Fruit fly (Drosophila melanogaster) whole organism, embryonic: ENCODE measurements around the gene CG14212.

Experiments used
- Awh ChIP-seq: fragments of 200-800 bp; sonication (Bioruptor generic); IDR thresholded peaks from 2 replicates; pipeline ENCODE4, ENCODE4 v1.3.6; 2022; ENCODE audit warnings: missing biosample characterization, missing genetic modification characterization
- CG10267 ChIP-seq: fragments of 200-800 bp; sonication (Bioruptor generic); optimal IDR thresholded peaks from 2 replicates; lab custom pipeline; 2018; ENCODE audit warnings: missing biosample characterization, mild to moderate bottlenecking, missing genetic modification characterization, moderate library complexity
- CG10979 ChIP-seq: fragments of 200-800 bp; sonication (Bioruptor generic); optimal IDR thresholded peaks from 2 replicates; lab custom pipeline; 2018; ENCODE audit warnings: missing biosample characterization, mild to moderate bottlenecking, missing genetic modification characterization, moderate library complexity
- CG11093 ChIP-seq: fragments of 200-800 bp; sonication (Bioruptor generic); IDR thresholded peaks from 3 replicates; pipeline ENCODE4 v1.3.6; 2022; ENCODE audit warnings: missing biosample characterization, missing genetic modification characterization
- CG12659 ChIP-seq: fragments of 200-800 bp; sonication (Bioruptor generic); optimal IDR thresholded peaks from 3 replicates; lab custom pipeline; 2017; ENCODE audit warnings: mild to moderate bottlenecking, missing biosample characterization, missing genetic modification reagents, missing genetic modification characterization
- CG15011 ChIP-seq: fragments of 200-800 bp; sonication (Bioruptor generic); optimal IDR thresholded peaks from 3 replicates; lab custom pipeline; 2018; ENCODE audit warnings: missing biosample characterization, mild to moderate bottlenecking, missing genetic modification characterization
- CG17385 ChIP-seq: fragments of 200-800 bp; sonication (Bioruptor generic); optimal IDR thresholded peaks from 3 replicates; lab custom pipeline; 2018; ENCODE audit warnings: missing biosample characterization, mild to moderate bottlenecking, missing genetic modification characterization
- CG2120 ChIP-seq: fragments of 200-800 bp; sonication (Bioruptor generic); optimal IDR thresholded peaks from 3 replicates; lab custom pipeline; 2016; ENCODE audit warnings: missing biosample characterization, missing genetic modification characterization
- CG2129 ChIP-seq: fragments of 200-800 bp; sonication (Bioruptor generic); IDR thresholded peaks from 2 replicates; pipeline ENCODE4 v1.3.6; 2022; ENCODE audit warnings: missing biosample characterization, missing genetic modification characterization; ENCODE audit not compliant: partially characterized antibody
- CG2875 ChIP-seq: fragments of 200-800 bp; sonication (Bioruptor generic); optimal IDR thresholded peaks from 2 replicates; lab custom pipeline; 2017; ENCODE audit warnings: missing biosample characterization, mild to moderate bottlenecking, missing genetic modification characterization, missing genetic modification reagents
- CG34224 ChIP-seq: fragments of 200-800 bp; sonication (Bioruptor generic); IDR thresholded peaks from 3 replicates; pipeline ENCODE4 v1.3.6; 2022; ENCODE audit warnings: missing biosample characterization, missing genetic modification characterization; ENCODE audit not compliant: partially characterized antibody
- CG4617 ChIP-seq: fragments of 200-800 bp; sonication (Bioruptor generic); optimal IDR thresholded peaks from 3 replicates; lab custom pipeline; 2016; ENCODE audit warnings: missing biosample characterization, missing genetic modification characterization, borderline replicate concordance
- CG4854 ChIP-seq: fragments of 200-800 bp; sonication (Bioruptor generic); optimal IDR thresholded peaks from 2 replicates; lab custom pipeline; 2016; ENCODE audit warnings: missing biosample characterization, missing genetic modification characterization, inconsistent platforms
- CG9876 ChIP-seq: fragments of 200-800 bp; sonication (Bioruptor generic); optimal IDR thresholded peaks from 2 replicates; lab custom pipeline; 2016; ENCODE audit warnings: missing biosample characterization, missing genetic modification characterization
- Dll ChIP-seq: fragments of 200-800 bp; sonication (Bioruptor generic); IDR thresholded peaks from 4 replicates; pipeline ENCODE4 v1.3.6; 2022; ENCODE audit warnings: missing biosample characterization, missing genetic modification characterization; ENCODE audit not compliant: partially characterized antibody
- Gug ChIP-seq: fragments of 200-800 bp; sonication (Bioruptor generic); IDR thresholded peaks from 4 replicates; pipeline ENCODE4 v1.3.6; 2022; ENCODE audit warnings: missing biosample characterization, missing genetic modification characterization
- H2.0 ChIP-seq: fragments of 200-800 bp; sonication (Bioruptor generic); IDR thresholded peaks from 2 replicates; pipeline ENCODE4 v1.3.6; 2022; ENCODE audit warnings: missing biosample characterization, missing genetic modification characterization
- HLH3B ChIP-seq: fragments of 200-800 bp; sonication (Bioruptor generic); IDR thresholded peaks from 2 replicates; pipeline ENCODE4 v1.3.6; 2022; ENCODE audit warnings: missing biosample characterization, missing genetic modification characterization
- MESR4 ChIP-seq: fragments of 200-800 bp; sonication (Bioruptor generic); optimal IDR thresholded peaks from 2 replicates; lab custom pipeline; 2018; ENCODE audit warnings: missing biosample characterization, mild to moderate bottlenecking, missing genetic modification characterization, moderate library complexity
- Med ChIP-seq: fragments of 200-800 bp; sonication (Bioruptor generic); peaks from one replicate; lab custom pipeline; 2016; ENCODE audit warnings: missing biosample characterization, missing genetic modification characterization, mild to moderate bottlenecking, inconsistent platforms, moderate library complexity
- Mes4 ChIP-seq: fragments of 200-800 bp; sonication (Bioruptor generic); optimal IDR thresholded peaks from 2 replicates; lab custom pipeline; 2016; ENCODE audit warnings: missing biosample characterization, missing genetic modification characterization
- PHDP ChIP-seq: fragments of 200-800 bp; sonication (Bioruptor generic); optimal IDR thresholded peaks from 3 replicates; lab custom pipeline; 2018; ENCODE audit warnings: missing biosample characterization, mild to moderate bottlenecking, missing genetic modification characterization, moderate library complexity
- Side ChIP-seq: fragments of 200-800 bp; sonication (Bioruptor generic); optimal IDR thresholded peaks from 2 replicates; lab custom pipeline; 2016; ENCODE audit warnings: missing biosample characterization, missing genetic modification characterization
- Sry-δ ChIP-seq: fragments of 200-800 bp; sonication (Bioruptor generic); optimal IDR thresholded peaks from 2 replicates; lab custom pipeline; 2016; ENCODE audit warnings: missing biosample characterization, missing genetic modification characterization
- amos ChIP-seq: fragments of 200-800 bp; sonication (Bioruptor generic); IDR thresholded peaks from 2 replicates; pipeline ENCODE4 v1.3.6; 2022; ENCODE audit warnings: missing biosample characterization, missing genetic modification characterization; ENCODE audit not compliant: partially characterized antibody
- chm ChIP-seq: fragments of 200-800 bp; sonication (Bioruptor generic); IDR thresholded peaks from 2 replicates; pipeline ENCODE4 v1.3.6; 2022; ENCODE audit warnings: missing biosample characterization, missing genetic modification characterization
- ci ChIP-seq: fragments of 200-800 bp; sonication (Bioruptor generic); IDR thresholded peaks from 3 replicates; pipeline ENCODE4 v1.3.6; 2022; ENCODE audit warnings: missing biosample characterization, missing genetic modification characterization
- corto ChIP-seq: fragments of 200-800 bp; sonication (Bioruptor generic); optimal IDR thresholded peaks from 2 replicates; lab custom pipeline; 2016; ENCODE audit warnings: missing biosample characterization, mild to moderate bottlenecking, missing genetic modification characterization, moderate library complexity
- dysf ChIP-seq: fragments of 200-800 bp; sonication (Bioruptor generic); IDR thresholded peaks from 3 replicates; pipeline ENCODE4 v1.3.6; 2022; ENCODE audit warnings: missing biosample characterization, missing genetic modification characterization
- exex ChIP-seq: fragments of 200-800 bp; sonication (Bioruptor generic); optimal IDR thresholded peaks from 4 replicates; lab custom pipeline; 2018; ENCODE audit warnings: missing biosample characterization, mild to moderate bottlenecking, missing genetic modification characterization, moderate library complexity
- grau ChIP-seq: fragments of 200-800 bp; optimal IDR thresholded peaks from 3 replicates; lab custom pipeline; 2019; ENCODE audit warnings: missing biosample characterization, mild to moderate bottlenecking, missing genetic modification characterization, moderate library complexity
- gro ChIP-seq: fragments of 200-800 bp; sonication (Bioruptor generic); optimal IDR thresholded peaks from 2 replicates; lab custom pipeline; 2016; ENCODE audit warnings: missing biosample characterization, missing genetic modification characterization
- hkb ChIP-seq, 2 experiments: fragments of 200-800 bp in 1 of 2; fragments of >200 bp in 1 of 2; sonication (Bioruptor generic) in 1 of 2; IDR thresholded peaks in 1 of 2; optimal IDR thresholded peaks in 1 of 2; 2 replicates each; pipeline versions ENCODE4 v1.3.6 to Lab custom; 2017 to 2022; ENCODE audit warnings: missing biosample characterization in 1 of 2, missing genetic modification characterization in 1 of 2
- ind ChIP-seq: fragments of 200-800 bp; sonication (Bioruptor generic); optimal IDR thresholded peaks from 3 replicates; lab custom pipeline; 2016; ENCODE audit warnings: missing biosample characterization, missing genetic modification characterization
- kah ChIP-seq: fragments of 200-800 bp; sonication (Bioruptor generic); optimal IDR thresholded peaks from 2 replicates; lab custom pipeline; 2018; ENCODE audit warnings: missing biosample characterization, mild to moderate bottlenecking, missing genetic modification characterization
- ken ChIP-seq: fragments of 200-800 bp; sonication (Bioruptor generic); IDR thresholded peaks from 3 replicates; pipeline ENCODE4 v1.3.6; 2022; ENCODE audit warnings: missing biosample characterization, missing genetic modification characterization
- lmd ChIP-seq: fragments of 200-800 bp; sonication (Bioruptor generic); IDR thresholded peaks from 2 replicates; pipeline ENCODE4 v1.3.6; 2022; ENCODE audit warnings: missing biosample characterization, missing genetic modification characterization
- maf-S ChIP-seq: fragments of 200-800 bp; sonication (Bioruptor generic); optimal IDR thresholded peaks from 2 replicates; lab custom pipeline; 2016; ENCODE audit warnings: missing biosample characterization, missing genetic modification characterization
- pan ChIP-seq, 4 experiments: fragments of >200 bp in 3 of 4; fragments of 200-800 bp in 1 of 4; sonication (Bioruptor generic) in 1 of 4; optimal IDR thresholded peaks in 3 of 4; IDR thresholded peaks in 1 of 4; 2 replicates each; pipeline versions ENCODE4 v1.3.6 to Lab custom; 2017 to 2022; ENCODE audit warnings: missing biosample characterization in 2 of 4, missing genetic modification characterization in 2 of 4, mixed read lengths in 1 of 4
- pfk ChIP-seq: fragments of 200-800 bp; sonication (Bioruptor generic); optimal IDR thresholded peaks from 2 replicates; lab custom pipeline; 2018; ENCODE audit warnings: missing biosample characterization, mild to moderate bottlenecking, missing genetic modification characterization, moderate library complexity
- sens ChIP-seq: fragments of 200-800 bp; sonication (Bioruptor generic); peaks from one replicate; lab custom pipeline; 2016; ENCODE audit warnings: missing biosample characterization, missing genetic modification characterization
- stwl ChIP-seq: fragments of 200-800 bp; sonication (Bioruptor generic); optimal IDR thresholded peaks from 3 replicates; lab custom pipeline; 2018; ENCODE audit warnings: missing biosample characterization, mild to moderate bottlenecking, missing genetic modification characterization, moderate library complexity
- sug ChIP-seq: fragments of 200-800 bp; optimal IDR thresholded peaks from 2 replicates; lab custom pipeline; 2019; ENCODE audit warnings: missing biosample characterization, mild to moderate bottlenecking, missing genetic modification characterization, moderate library complexity
- tin ChIP-seq: fragments of 200-800 bp; sonication (Bioruptor generic); optimal IDR thresholded peaks from 3 replicates; lab custom pipeline; 2016; ENCODE audit warnings: missing biosample characterization, missing genetic modification characterization
- toy ChIP-seq: fragments of 200-800 bp; sonication (Bioruptor generic); IDR thresholded peaks from 2 replicates; pipeline ENCODE4 v1.3.6; 2022; ENCODE audit warnings: missing biosample characterization, missing genetic modification characterization
- wdn ChIP-seq: fragments of 200-800 bp; sonication (Bioruptor generic); IDR thresholded peaks from 2 replicates; pipeline ENCODE4 v1.3.6; 2022; ENCODE audit warnings: missing biosample characterization, missing genetic modification characterization
- zen2 ChIP-seq: fragments of 200-800 bp; sonication (Bioruptor generic); IDR thresholded peaks from 3 replicates; pipeline ENCODE4 v1.3.6; 2022; ENCODE audit warnings: missing biosample characterization, missing genetic modification characterization; ENCODE audit not compliant: partially characterized antibody
- zfh1 ChIP-seq: fragments of 200-800 bp; sonication (Bioruptor generic); IDR thresholded peaks from 3 replicates; pipeline ENCODE4 v1.3.6; 2022; ENCODE audit warnings: missing biosample characterization, missing genetic modification characterization

The CG14212 gene

dm6 chrX:19598503-19598902 is 27.0 kb upstream of the CG14212 start:
- TF ChIP-seq hkb (optimal IDR thresholded peaks at IDR 0.05; lab: Kevin White, UChicago) (no peak), hkb (GFP tag; IDR thresholded peaks at IDR 0.05; lab: Robert Waterston, UW) (no peak), ken (GFP tag; lab: Robert Waterston, UW) (0 out of 3 replicates have a peak, but pooled peaks have one; percentile 15), CG4617 (GFP tag; lab: Kevin White, UChicago) (no peak), Awh (no peak), CG15011 (no peak), Gug (GFP tag; lab: Robert Waterston, UW) (no peak), CG10979 (tag; lab: Kevin White, UChicago) (no peak), chm (GFP tag; lab: Robert Waterston, UW) (peak; percentile 44; the same call in 1 of the 2 replicates), amos (GFP tag; lab: Robert Waterston, UW) (no peak), CG11093 (GFP tag; lab: Robert Waterston, UW) (no peak), Med (GFP tag; lab: Kevin White, UChicago) (peak; percentile 75), Side (GFP tag; lab: Kevin White, UChicago) (no peak), sens (peak; percentile 78), H2.0 (GFP tag; lab: Robert Waterston, UW) (no peak), dysf (GFP tag; lab: Robert Waterston, UW) (no peak), lmd (GFP tag; lab: Robert Waterston, UW) (no peak), CG10267 (tag; lab: Kevin White, UChicago) (no peak), ci (GFP tag; lab: Robert Waterston, UW) (peak; percentile 46; the same call in 1 of the 3 replicates), pan (optimal IDR thresholded peaks at IDR 0.05; lab: Kevin White, UChicago) (no peak), pan (GFP tag; optimal IDR thresholded peaks at IDR 0.05 in 1 of 2, IDR thresholded peaks at IDR 0.05 in 1 of 2) (no peak)

- TF ChIP-seq CG12659 (GFP tag; lab: Kevin White, UChicago) (peak; percentile 44), stwl (tag; lab: Kevin White, UChicago) (peak; percentile 83), CG9876 (GFP tag; lab: Kevin White, UChicago) (no peak), pfk (peak; percentile 38), CG4854 (GFP tag; lab: Kevin White, UChicago) (no peak), Mes4 (GFP tag; lab: Kevin White, UChicago) (no peak), CG34224 (GFP tag; lab: Robert Waterston, UW) (peak; percentile 97), PHDP (tag; lab: Kevin White, UChicago) (peak; percentile 12), MESR4 (peak; percentile 78), tin (GFP tag; lab: Kevin White, UChicago) (no peak), CG2120 (GFP tag; lab: Kevin White, UChicago) (peak; percentile 7), exex (peak; percentile 6), toy (no peak), ind (GFP tag; lab: Kevin White, UChicago) (no peak), zen2 (GFP tag; lab: Robert Waterston, UW) (peak; percentile 91), Gug (GFP tag; lab: Robert Waterston, UW) (no peak), Dll (peak; percentile 87), wdn (GFP tag; lab: Robert Waterston, UW) (no peak), sug (tag; lab: Kevin White, UChicago) (peak; percentile 28), amos (GFP tag; lab: Robert Waterston, UW) (peak; percentile 95), HLH3B (GFP tag; lab: Robert Waterston, UW) (no peak), CG17385 (GFP tag; lab: Kevin White, UChicago) (peak; percentile 5), zfh1 (GFP tag; lab: Robert Waterston, UW) (0 out of 3 replicates have a peak, but pooled peaks have one; percentile 16), gro (GFP tag; lab: Kevin White, UChicago) (peak; percentile 11), kah (GFP tag; lab: Kevin White, UChicago) (no peak), corto (GFP tag; lab: Kevin White, UChicago) (no peak), Sry-δ (peak; percentile 93), H2.0 (GFP tag; lab: Robert Waterston, UW) (no peak), maf-S (GFP tag; lab: Kevin White, UChicago) (no peak), CG2875 (GFP tag; lab: Kevin White, UChicago) (no peak), grau (tag; lab: Kevin White, UChicago) (peak; percentile 78), CG2129 (GFP tag; lab: Robert Waterston, UW) (peak; percentile 63)
Measured at dm6 chrX:19601644-19602043, 23.9 kb upstream of the CG14212 start, which contains the start of gene CG14220. Gene CG14220 (minus strand): TSS chrX:19601851.
